Fruit fly (Drosophila melanogaster): ENCODE results near the gene CG33177.

Gene CG33177

dm6 chrX:15084580-15085138 lies 3.5 kb downstream of the CG33177 start, which contains the start of gene Cox17 (continued):
- TF ChIP-seq Hr51 (GFP tag; optimal IDR thresholded peaks at IDR 0.05) (peak; percentile 59 to 82), ken (GFP tag; IDR thresholded peaks at IDR 0.05) (peak; percentile 69; the same call in 2 of the 3 replicates), CG11560 (tag; IDR thresholded peaks at IDR 0.05) (peak; percentile 47; the same call in 1 of the 3 replicates), CG14050 (GFP tag; IDR thresholded peaks at IDR 0.05) (peak; percentile 45; the same call in 2 of the 3 replicates), CG3163 (GFP tag; optimal IDR thresholded peaks at IDR 0.05) (peak; percentile 19), CG10147 (GFP tag; optimal IDR thresholded peaks at IDR 0.05) (peak; percentile 77), br (optimal IDR thresholded peaks at IDR 0.05) (no peak), z (GFP tag; IDR thresholded peaks at IDR 0.05) (no peak), NC2α (GFP tag; optimal IDR thresholded peaks at IDR 0.05) (no peak), E2f2 (GFP tag; IDR thresholded peaks at IDR 0.05) (peak; percentile 43; the same call in 1 of the 2 replicates), sug (tag; optimal IDR thresholded peaks at IDR 0.05) (peak; percentile 84), amos (GFP tag; IDR thresholded peaks at IDR 0.05; ENCODE audit: partially characterized antibody) (peak; percentile 71; the same call in 1 of the 2 replicates), CG12104 (GFP tag; optimal IDR thresholded peaks at IDR 0.05) (peak; percentile 74), Taf1 (GFP tag; IDR thresholded peaks at IDR 0.05) (peak; percentile 18; the same call in 1 of the 2 replicates), CG7987 (GFP tag; optimal IDR thresholded peaks at IDR 0.05) (no peak), CG31365 (tag; optimal IDR thresholded peaks at IDR 0.05) (no peak), CG10654 (GFP tag; optimal IDR thresholded peaks at IDR 0.05) (peak; percentile 78), Dbx (GFP tag; IDR thresholded peaks at IDR 0.05) (peak; percentile 74; the same call in 2 of the 3 replicates), CG2712 (tag; optimal IDR thresholded peaks at IDR 0.05) (peak; percentile 84), kay (GFP tag; optimal IDR thresholded peaks at IDR 0.05) (peak; percentile 62), CG32767 (GFP tag; IDR thresholded peaks at IDR 0.05) (no peak; the same call in 1 of the 2 replicates), HLHmδ (GFP tag; optimal IDR thresholded peaks at IDR 0.05) (no peak), CG11504 (tag; optimal IDR thresholded peaks at IDR 0.05) (peak; percentile 86), CG14965 (GFP tag; optimal IDR thresholded peaks at IDR 0.05; ENCODE audit: borderline replicate concordance) (no peak), CG9215 (GFP tag; IDR thresholded peaks at IDR 0.05) (peak; percentile 67; the same call in 1 of the 2 replicates), slp2 (GFP tag; optimal IDR thresholded peaks at IDR 0.05) (peak; percentile 38), Atf6 (GFP tag; IDR thresholded peaks at IDR 0.05) (peak; percentile 69; the same call in 1 of the 2 replicates), ara (GFP tag; IDR thresholded peaks at IDR 0.05) (no peak; the same call in 1 of the 2 replicates), Fer2 (tag; optimal IDR thresholded peaks at IDR 0.05) (peak; percentile 38), h (optimal IDR thresholded peaks at IDR 0.05) (no peak), CG16815 (GFP tag; optimal IDR thresholded peaks at IDR 0.05) (peak; percentile 83), BtbVII (GFP tag; optimal IDR thresholded peaks at IDR 0.05) (peak; percentile 78), danr (GFP tag; IDR thresholded peaks at IDR 0.05) (peak; percentile 33; the same call in 1 of the 2 replicates), CG17328 (GFP tag; IDR thresholded peaks at IDR 0.05) (peak; percentile 48; the same call in 1 of the 2 replicates), CG30431 (GFP tag; optimal IDR thresholded peaks at IDR 0.05) (peak; percentile 66), CG13624 (GFP tag; optimal IDR thresholded peaks at IDR 0.05) (peak; percentile 55), abd-A (tag; optimal IDR thresholded peaks at IDR 0.05) (peak; percentile 56), esg (GFP tag; conservative IDR thresholded peaks at IDR 0.05) (peak; percentile 61), sima (GFP tag; optimal IDR thresholded peaks at IDR 0.05) (no peak), row (GFP tag; IDR thresholded peaks at IDR 0.05) (peak; percentile 93), CG7928 (GFP tag; optimal IDR thresholded peaks at IDR 0.05) (peak; percentile 62), her (GFP tag; optimal IDR thresholded peaks at IDR 0.05) (peak; percentile 23), bbx (GFP tag; IDR thresholded peaks at IDR 0.05; ENCODE audit: partially characterized antibody) (peak; percentile 58), ttk (GFP tag; IDR thresholded peaks at IDR 0.05) (peak; percentile 40; the same call in 1 of the 2 replicates), gt (GFP tag; IDR thresholded peaks at IDR 0.05) (no peak; the same call in 1 of the 2 replicates), CG34422 (GFP tag; IDR thresholded peaks at IDR 0.05) (peak; percentile 49; the same call in 2 of the 3 replicates), CG4707 (GFP tag; optimal IDR thresholded peaks at IDR 0.05) (peak; percentile 0), trem (tag; optimal IDR thresholded peaks at IDR 0.05) (peak; percentile 89), pb (GFP tag; optimal IDR thresholded peaks at IDR 0.05) (no peak), Antp (GFP tag; optimal IDR thresholded peaks at IDR 0.05) (peak; percentile 57), zfh2 (GFP tag; optimal IDR thresholded peaks at IDR 0.05) (peak; percentile 86)

Measured in whole organism, embryonic.